Worm (Caenorhabditis elegans): ENCODE data around the gene ZK688.1.

ZK688.1 gene

DNA sequence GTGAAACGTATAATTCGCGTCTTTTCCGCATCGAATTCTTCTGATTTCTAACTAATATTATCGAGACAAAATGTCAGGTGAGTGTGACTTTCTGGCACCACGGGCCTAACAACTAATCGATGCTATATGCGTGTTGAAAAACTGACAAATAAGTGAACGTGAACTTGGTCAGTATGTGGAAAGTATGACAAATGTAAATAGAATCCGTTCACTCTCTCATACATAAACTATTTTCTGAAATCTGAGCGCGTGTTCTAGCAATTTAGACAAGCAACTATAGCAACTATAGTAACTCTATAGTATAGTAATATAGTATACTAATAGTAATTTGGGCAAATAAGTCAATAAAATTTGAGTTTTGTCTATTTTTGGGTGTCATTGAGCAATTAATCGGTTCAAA, 17.0 kb upstream of the ZK688.1 start:
- no peak for TF ChIP-seq aly-2 (tag; optimal IDR thresholded peaks at IDR 0.05)
- no peak for TF ChIP-seq skn-1 (tag; optimal IDR thresholded peaks at IDR 0.05)
- no peak for TF ChIP-seq ztf-4 (tag; optimal IDR thresholded peaks at IDR 0.05)
- no peak for TF ChIP-seq zag-1 (tag; optimal IDR thresholded peaks at IDR 0.05)
- no peak for TF ChIP-seq gmeb-1 (tag; optimal IDR thresholded peaks at IDR 0.05)
- TF ChIP-seq ceh-82 (tag; optimal IDR thresholded peaks at IDR 0.05), result no peak
- no peak for TF ChIP-seq nhr-129 (tag; optimal IDR thresholded peaks at IDR 0.05)
- TF ChIP-seq ama-1 (optimal IDR thresholded peaks at IDR 0.05), result no peak
- no peak for TF ChIP-seq alr-1 (tag; optimal IDR thresholded peaks at IDR 0.05)
- TF ChIP-seq nhr-11 (tag; optimal IDR thresholded peaks at IDR 0.05), result no peak
- no peak for TF ChIP-seq peb-1 (tag; optimal IDR thresholded peaks at IDR 0.05)
- no peak for TF ChIP-seq elt-1 (tag; optimal IDR thresholded peaks at IDR 0.05)
- TF ChIP-seq snpc-4 (tag; optimal IDR thresholded peaks at IDR 0.05), result no peak
- TF ChIP-seq F13H6.1 (tag; optimal IDR thresholded peaks at IDR 0.05), result no peak
- no peak for TF ChIP-seq sma-3 (GFP tag; optimal IDR thresholded peaks at IDR 0.05)

DNA sequence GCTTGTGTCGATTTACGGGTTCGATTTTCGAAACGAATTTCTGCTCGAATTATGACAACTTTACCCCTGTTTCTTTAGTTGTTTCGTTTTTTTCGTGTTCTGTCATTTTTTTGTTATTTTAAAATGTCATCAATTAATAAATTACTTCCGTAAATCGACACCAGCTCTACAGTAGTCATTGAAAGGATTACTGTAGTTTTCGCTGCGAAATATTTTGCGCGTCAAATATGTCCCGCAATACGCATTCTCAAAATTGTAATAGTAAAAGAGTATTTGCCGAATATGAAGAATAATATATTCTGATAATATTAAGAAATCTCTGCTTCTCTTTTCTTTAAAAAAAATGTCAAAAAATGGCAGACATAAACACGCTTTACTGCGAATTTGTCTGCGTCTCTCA, 16.1 kb upstream of the ZK688.1 start:
- no peak for TF ChIP-seq ceh-16 (tag; optimal IDR thresholded peaks at IDR 0.05)
- TF ChIP-seq gmeb-1 (tag; optimal IDR thresholded peaks at IDR 0.05), result no peak

DNA sequence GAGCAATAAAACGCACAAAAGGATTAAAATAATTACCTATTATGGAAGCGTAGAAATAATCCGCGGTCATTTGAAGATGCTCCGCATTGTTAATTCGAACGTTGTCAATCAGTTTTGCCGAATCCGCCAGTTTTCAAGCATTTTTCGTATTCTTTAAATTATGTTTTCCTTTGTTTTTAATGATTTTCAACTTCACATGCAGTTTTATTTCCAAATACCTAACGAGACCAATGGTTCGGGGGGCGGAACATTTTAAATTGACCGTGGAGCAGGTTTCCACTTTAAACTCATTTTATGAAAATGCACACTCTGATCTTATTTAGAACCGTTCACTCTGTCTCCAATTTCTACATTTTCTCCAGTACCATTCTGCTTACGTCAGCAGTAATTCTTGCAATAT, 14.6 kb upstream of the ZK688.1 start, which contains the start of gene ZK688.4:
Gene ZK688.4 (plus strand): TSS at position 301 of the 400 bp plus-strand sequence.
- TF ChIP-seq nhr-12 (tag; optimal IDR thresholded peaks at IDR 0.05) (no peak), nhr-23 (tag; optimal IDR thresholded peaks at IDR 0.05) (no peak), sma-9 (GFP tag; optimal IDR thresholded peaks at IDR 0.05) (no peak), sma-9 (tag; optimal IDR thresholded peaks at IDR 0.05) (no peak), nhr-11 (tag; optimal IDR thresholded peaks at IDR 0.05) (no peak), ama-1 (optimal IDR thresholded peaks at IDR 0.05) (no peak), sem-4 (tag; optimal IDR thresholded peaks at IDR 0.05) (no peak), egl-27 (tag; optimal IDR thresholded peaks at IDR 0.05) (no peak), peb-1 (tag; optimal IDR thresholded peaks at IDR 0.05) (no peak), ZK546.5 (tag; optimal IDR thresholded peaks at IDR 0.05) (no peak), zag-1 (tag; optimal IDR thresholded peaks at IDR 0.05) (no peak)

DNA sequence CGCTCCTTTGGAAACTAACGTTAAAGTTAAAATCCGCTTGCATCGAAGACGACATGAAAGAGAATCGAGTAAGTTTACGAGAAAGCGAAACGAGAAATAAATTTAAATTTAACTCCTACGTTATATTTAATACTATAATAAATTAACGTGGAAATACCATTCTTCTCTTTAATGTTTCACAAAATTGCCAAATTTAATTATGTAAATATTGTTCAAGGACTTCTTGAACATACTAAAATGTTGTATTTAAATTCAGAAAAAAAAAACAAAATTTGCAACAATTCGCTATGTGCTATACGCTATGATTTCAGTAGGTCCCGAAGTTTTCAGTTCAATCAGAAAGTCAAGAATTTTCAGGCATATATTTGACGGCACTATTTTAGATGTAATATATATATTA, 12.4 kb upstream of the ZK688.1 start, which contains the start of gene ZK688.10:
Gene ZK688.10 (minus strand): TSS at position 101 of the 400 bp plus-strand sequence.
- TF ChIP-seq nhr-23 (tag; optimal IDR thresholded peaks at IDR 0.05), result no peak
- TF ChIP-seq lsy-2 (tag; optimal IDR thresholded peaks at IDR 0.05), result no peak
- TF ChIP-seq mbf-1 (tag; optimal IDR thresholded peaks at IDR 0.05), result no peak
- no peak for TF ChIP-seq ZK546.5 (tag; optimal IDR thresholded peaks at IDR 0.05)
- TF ChIP-seq ceh-82 (tag; optimal IDR thresholded peaks at IDR 0.05), result no peak
- no peak for TF ChIP-seq ceh-16 (tag; optimal IDR thresholded peaks at IDR 0.05)
- TF ChIP-seq unc-62 (GFP tag; optimal IDR thresholded peaks at IDR 0.05), result no peak
- no peak for TF ChIP-seq lin-39 (tag; optimal IDR thresholded peaks at IDR 0.05)
- no peak for TF ChIP-seq lin-11 (tag; optimal IDR thresholded peaks at IDR 0.05)
- no peak for TF ChIP-seq dmd-4 (tag; optimal IDR thresholded peaks at IDR 0.05)
- TF ChIP-seq nhr-77 (tag; optimal IDR thresholded peaks at IDR 0.05), result no peak
- no peak for TF ChIP-seq zag-1 (tag; optimal IDR thresholded peaks at IDR 0.05)

DNA sequence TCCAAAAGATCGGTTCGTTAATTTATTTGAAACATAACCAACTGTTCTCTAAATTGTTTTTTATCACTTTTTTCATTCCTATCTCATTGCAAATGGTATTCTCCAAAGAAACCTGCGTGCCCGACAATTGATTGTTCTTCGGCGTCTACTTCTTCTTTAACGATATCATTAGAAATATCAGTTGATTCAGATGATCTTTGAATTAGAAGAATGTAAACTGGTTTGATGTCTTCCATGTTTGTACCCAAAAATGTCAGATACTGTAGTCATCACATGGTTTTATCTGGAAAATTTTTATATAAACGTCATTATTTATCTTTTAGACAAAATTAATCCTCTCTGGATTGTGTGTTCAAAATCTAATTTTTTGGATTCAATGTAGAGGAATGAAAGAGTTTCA, 11.6 kb upstream of the ZK688.1 start:
- no peak for TF ChIP-seq mdl-1 (tag; optimal IDR thresholded peaks at IDR 0.05)
- no peak for TF ChIP-seq mbf-1 (tag; optimal IDR thresholded peaks at IDR 0.05)
- no peak for TF ChIP-seq skn-1 (tag; optimal IDR thresholded peaks at IDR 0.05)
- peak; percentile 45 for TF ChIP-seq gmeb-1 (tag; optimal IDR thresholded peaks at IDR 0.05)
- no peak for TF ChIP-seq R02D3.7 (tag; optimal IDR thresholded peaks at IDR 0.05)
- TF ChIP-seq peb-1 (tag; optimal IDR thresholded peaks at IDR 0.05), result no peak
- TF ChIP-seq nhr-23 (tag; optimal IDR thresholded peaks at IDR 0.05), result no peak
- no peak for TF ChIP-seq nhr-10 (tag; optimal IDR thresholded peaks at IDR 0.05)
- no peak for TF ChIP-seq lin-13 (GFP tag; optimal IDR thresholded peaks at IDR 0.05)
- no peak for TF ChIP-seq unc-39 (tag; optimal IDR thresholded peaks at IDR 0.05)
- TF ChIP-seq fos-1 (tag; optimal IDR thresholded peaks at IDR 0.05), result no peak
- peak; percentile 1 for TF ChIP-seq blmp-1 (tag; optimal IDR thresholded peaks at IDR 0.05; ENCODE audit: insufficient read depth)
- no peak for TF ChIP-seq sem-4 (tag; optimal IDR thresholded peaks at IDR 0.05)
- peak in 1 of 2 experiments; percentile 48 for TF ChIP-seq lsy-2 (tag; optimal IDR thresholded peaks at IDR 0.05)
- TF ChIP-seq zag-1 (tag; optimal IDR thresholded peaks at IDR 0.05), result no peak
- TF ChIP-seq nhr-21 (tag; optimal IDR thresholded peaks at IDR 0.05), result peak; percentile 81
- no peak for TF ChIP-seq nhr-237 (tag; optimal IDR thresholded peaks at IDR 0.05)
- TF ChIP-seq lin-11 (tag; optimal IDR thresholded peaks at IDR 0.05), result no peak
- no peak for TF ChIP-seq snpc-4 (tag; optimal IDR thresholded peaks at IDR 0.05)
- TF ChIP-seq elt-1 (tag; optimal IDR thresholded peaks at IDR 0.05), result no peak
- TF ChIP-seq nhr-6 (tag; optimal IDR thresholded peaks at IDR 0.05), result no peak
- no peak for TF ChIP-seq nhr-12 (tag; optimal IDR thresholded peaks at IDR 0.05)
- TF ChIP-seq ceh-16 (tag; optimal IDR thresholded peaks at IDR 0.05), result no peak
- no peak for TF ChIP-seq C34F6.9 (tag; optimal IDR thresholded peaks at IDR 0.05)
- TF ChIP-seq nhr-25 (tag; optimal IDR thresholded peaks at IDR 0.05), result peak; percentile 76
- no peak for TF ChIP-seq mab-5 (tag; optimal IDR thresholded peaks at IDR 0.05)
- no peak for TF ChIP-seq nhr-129 (tag; optimal IDR thresholded peaks at IDR 0.05)
- no peak for TF ChIP-seq unc-62 (GFP tag; optimal IDR thresholded peaks at IDR 0.05)
- peak; percentile 55 for TF ChIP-seq sma-3 (GFP tag; optimal IDR thresholded peaks at IDR 0.05)
- no peak for TF ChIP-seq nhr-77 (tag; optimal IDR thresholded peaks at IDR 0.05)
- no peak for TF ChIP-seq lin-39 (tag; optimal IDR thresholded peaks at IDR 0.05)
- TF ChIP-seq dmd-4 (tag; optimal IDR thresholded peaks at IDR 0.05), result no peak
- no peak for TF ChIP-seq F13H6.1 (tag; optimal IDR thresholded peaks at IDR 0.05)
- no peak for TF ChIP-seq egl-27 (tag; optimal IDR thresholded peaks at IDR 0.05)
- no peak for TF ChIP-seq ztf-11 (tag; optimal IDR thresholded peaks at IDR 0.05)

All from whole organism, L2 larva.